Worm (Caenorhabditis elegans): Measurements from ENCODE around the gene pals-27.

DNA sequence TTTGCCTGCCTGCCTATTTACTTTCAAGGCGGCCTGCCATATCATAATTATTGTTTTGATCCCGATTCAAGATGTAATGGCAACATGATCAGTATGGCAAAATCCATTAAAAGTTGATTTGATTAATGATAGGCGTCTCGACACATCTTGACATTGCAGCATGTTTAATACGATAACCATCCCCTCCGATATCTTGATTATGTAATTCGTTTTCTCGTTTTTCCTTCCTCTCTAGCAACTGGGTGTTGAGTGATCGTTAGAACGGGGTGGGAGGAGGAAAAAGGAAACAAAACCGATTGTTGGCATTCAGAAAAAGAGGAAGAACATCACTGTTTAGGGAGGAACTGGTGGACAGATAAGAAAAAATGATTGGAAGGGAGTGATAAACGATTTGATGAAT is 10.5 kb downstream of the pals-27 start:
- TF ChIP-seq lin-13 (GFP tag; optimal IDR thresholded peaks at IDR 0.05) (no peak), ama-1 (optimal IDR thresholded peaks at IDR 0.05) (no peak), rbr-2 (tag; optimal IDR thresholded peaks at IDR 0.05) (no peak), lin-39 (tag; optimal IDR thresholded peaks at IDR 0.05) (no peak), unc-62 (GFP tag; optimal IDR thresholded peaks at IDR 0.05 in 1 of 2) (no peak), unc-62 (tag; optimal IDR thresholded peaks at IDR 0.05) (no peak), hif-1 (tag; optimal IDR thresholded peaks at IDR 0.05) (no peak), T20F7.1 (GFP tag; optimal IDR thresholded peaks at IDR 0.05) (no peak), egl-27 (tag; optimal IDR thresholded peaks at IDR 0.05) (no peak), nhr-11 (tag; optimal IDR thresholded peaks at IDR 0.05) (no peak), ZK546.5 (tag; optimal IDR thresholded peaks at IDR 0.05) (no peak)
